Fruit fly (Drosophila melanogaster): ENCODE results near the gene CG11590.
A peak's percentile ranks its signal among the peaks of the same experiment; 100 is the strongest.

The CG11590 gene

dm6 chrX:14218045-14218483, 18.1 kb downstream of the CG11590 start (continued):
- peak; percentile 60 for TF ChIP-seq CG7271 (tag; optimal IDR thresholded peaks at IDR 0.05)
- TF ChIP-seq NC2α (GFP tag; optimal IDR thresholded peaks at IDR 0.05) = no peak
- TF ChIP-seq wor (GFP tag; IDR thresholded peaks at IDR 0.05) = peak; percentile 74
- peak; percentile 59 for TF ChIP-seq CG4328 (GFP tag; optimal IDR thresholded peaks at IDR 0.05)
- peak; percentile 77; the same call in 2 of the 3 replicates for TF ChIP-seq CG3726 (GFP tag; IDR thresholded peaks at IDR 0.05)
- peak; percentile 92 for TF ChIP-seq CG17361 (GFP tag; IDR thresholded peaks at IDR 0.05)
- TF ChIP-seq CG15514 (GFP tag; optimal IDR thresholded peaks at IDR 0.05) = peak; percentile 75
- TF ChIP-seq CG13287 (GFP tag; IDR thresholded peaks at IDR 0.05; ENCODE audit: partially characterized antibody) = no peak
- TF ChIP-seq CG1024 (GFP tag; IDR thresholded peaks at IDR 0.05) = peak; percentile 72
- TF ChIP-seq tup (GFP tag; optimal IDR thresholded peaks at IDR 0.05) = peak; percentile 44
- TF ChIP-seq Meics (GFP tag; optimal IDR thresholded peaks at IDR 0.05) = peak; percentile 87
- peak; percentile 92 for TF ChIP-seq CG2678 (tag; optimal IDR thresholded peaks at IDR 0.05)
- TF ChIP-seq Hr39 (optimal IDR thresholded peaks at IDR 0.05) = no peak
- no peak for TF ChIP-seq pzg (GFP tag; optimal IDR thresholded peaks at IDR 0.05)
- peak in 1 of 3 experiments; percentile 8 for TF ChIP-seq Stat92E (GFP tag; optimal IDR thresholded peaks at IDR 0.05)
- TF ChIP-seq CG30403 (GFP tag; optimal IDR thresholded peaks at IDR 0.05) = peak; percentile 91
- TF ChIP-seq CG17829 (tag; optimal IDR thresholded peaks at IDR 0.05) = peak; percentile 90
- peak; percentile 15 for TF ChIP-seq NK7.1 (GFP tag; optimal IDR thresholded peaks at IDR 0.05)
- TF ChIP-seq Sox102F (GFP tag; optimal IDR thresholded peaks at IDR 0.05) = peak; percentile 92
- peak; percentile 87 for TF ChIP-seq Asciz (GFP tag; optimal IDR thresholded peaks at IDR 0.05)
- TF ChIP-seq Opbp (GFP tag; IDR thresholded peaks at IDR 0.05; ENCODE audit: partially characterized antibody) = no peak
- TF ChIP-seq h (optimal IDR thresholded peaks at IDR 0.05) = no peak
- peak; percentile 62 for TF ChIP-seq kah (GFP tag; optimal IDR thresholded peaks at IDR 0.05)
- peak; percentile 82 for TF ChIP-seq CG6254 (GFP tag; optimal IDR thresholded peaks at IDR 0.05)
- TF ChIP-seq ewg (GFP tag; optimal IDR thresholded peaks at IDR 0.05) = peak; percentile 67
- TF ChIP-seq gem (tag; optimal IDR thresholded peaks at IDR 0.05) = peak; percentile 95
- TF ChIP-seq CG2202 (tag; optimal IDR thresholded peaks at IDR 0.05) = peak; percentile 62
- TF ChIP-seq fd3F (GFP tag; optimal IDR thresholded peaks at IDR 0.05) = peak; percentile 81
- peak; percentile 64 for TF ChIP-seq CG6272 (GFP tag; IDR thresholded peaks at IDR 0.05)
- TF ChIP-seq CG14965 (GFP tag; optimal IDR thresholded peaks at IDR 0.05; ENCODE audit: borderline replicate concordance) = no peak
- peak; percentile 91 for TF ChIP-seq CG17328 (GFP tag; IDR thresholded peaks at IDR 0.05)
- TF ChIP-seq HLH4C (GFP tag; IDR thresholded peaks at IDR 0.05; ENCODE audit: partially characterized antibody) = no peak
- TF ChIP-seq Ets97D (GFP tag; optimal IDR thresholded peaks at IDR 0.05) = peak; percentile 33
- TF ChIP-seq Trl (optimal IDR thresholded peaks at IDR 0.05) = peak; percentile 70 to 76
- TF ChIP-seq Trl (GFP tag; optimal IDR thresholded peaks at IDR 0.05) = peak; percentile 37
- TF ChIP-seq trem (tag; optimal IDR thresholded peaks at IDR 0.05) = peak; percentile 82
- peak; percentile 89 for TF ChIP-seq slbo (GFP tag; IDR thresholded peaks at IDR 0.05)
- peak; percentile 81 for TF ChIP-seq CG12104 (GFP tag; optimal IDR thresholded peaks at IDR 0.05)
- peak; percentile 57 for TF ChIP-seq CG4854 (GFP tag; optimal IDR thresholded peaks at IDR 0.05)
- no peak for TF ChIP-seq Lim3 (GFP tag; IDR thresholded peaks at IDR 0.05)
- TF ChIP-seq CG34224 (GFP tag; IDR thresholded peaks at IDR 0.05; ENCODE audit: partially characterized antibody) = no peak
- TF ChIP-seq gt (GFP tag; IDR thresholded peaks at IDR 0.05) = no peak; the same call in 1 of the 2 replicates
- peak; percentile 66 for TF ChIP-seq peb (GFP tag; IDR thresholded peaks at IDR 0.05)
- TF ChIP-seq gsb (GFP tag; IDR thresholded peaks at IDR 0.05) = peak; percentile 74
- TF ChIP-seq dysf (GFP tag; IDR thresholded peaks at IDR 0.05) = peak; percentile 93
- TF ChIP-seq C15 (GFP tag; IDR thresholded peaks at IDR 0.05) = peak; percentile 81; the same call in 2 of the 3 replicates
- peak; percentile 66; the same call in 1 of the 2 replicates for TF ChIP-seq klu (GFP tag; IDR thresholded peaks at IDR 0.05)
- peak; percentile 57 for TF ChIP-seq emc (GFP tag; optimal IDR thresholded peaks at IDR 0.05)
- no peak for TF ChIP-seq Tbp (GFP tag; optimal IDR thresholded peaks at IDR 0.05)
- TF ChIP-seq Ada2b (GFP tag; IDR thresholded peaks at IDR 0.05) = peak; percentile 93
- peak; percentile 86 for TF ChIP-seq BtbVII (GFP tag; optimal IDR thresholded peaks at IDR 0.05)

Data from whole organism, embryonic.